Worm (Caenorhabditis elegans): ENCODE measurements around the gene dmsr-11.
A peak's percentile ranks its signal among the peaks of the same experiment; 100 is the strongest.

The dmsr-11 gene

DNA sequence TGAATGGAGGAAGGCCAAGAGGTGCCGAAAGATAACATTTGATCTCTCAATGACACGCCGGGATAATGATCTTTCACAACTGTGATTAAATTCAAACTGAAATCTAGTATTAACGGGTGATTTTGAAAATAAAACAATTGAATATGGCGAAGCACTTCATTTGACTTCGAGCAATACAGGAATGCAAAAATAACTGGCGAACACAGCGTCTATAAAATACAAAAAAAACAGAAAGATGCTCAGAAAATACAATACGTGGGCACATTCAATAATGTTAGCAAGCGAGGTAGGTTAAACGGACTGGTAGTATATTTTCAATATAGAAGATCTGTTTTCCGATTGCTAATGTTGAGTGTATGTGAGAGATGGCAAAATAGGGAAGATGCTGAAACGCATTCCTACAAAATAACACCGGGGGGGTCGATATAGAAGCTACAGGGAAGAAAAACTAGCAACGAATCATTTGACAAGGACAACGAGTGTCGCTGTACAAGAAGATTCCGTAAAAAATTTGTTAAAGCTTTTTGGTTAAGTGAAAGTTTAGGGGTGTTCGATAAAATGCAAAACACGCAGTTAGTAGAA, 20.8 kb downstream of the dmsr-11 start (continued):
- no peak for TF ChIP-seq him-1 (tag; optimal IDR thresholded peaks at IDR 0.05)

DNA sequence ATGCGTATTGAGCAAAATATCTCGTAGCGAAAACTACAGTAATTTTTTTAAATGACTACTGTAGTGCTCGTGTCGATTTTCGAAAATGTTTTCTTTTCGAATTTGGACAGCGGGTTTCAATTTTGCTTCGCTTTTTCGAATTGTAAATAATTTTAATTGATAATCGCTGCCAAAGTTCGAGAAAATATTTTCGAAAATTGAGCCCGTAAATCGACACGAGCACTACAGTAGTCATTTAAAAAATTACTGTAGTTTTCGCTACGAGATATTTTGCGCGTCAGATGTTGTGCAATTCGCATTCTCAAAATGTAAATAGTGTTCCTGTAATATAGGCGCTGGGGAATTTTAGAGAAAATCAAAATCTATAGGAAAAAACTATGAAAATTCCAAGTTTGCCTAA, 21.6 kb downstream of the dmsr-11 start:
- TF ChIP-seq ceh-58 (GFP tag; IDR thresholded peaks at IDR 0.05) (no peak), D2030.7 (GFP tag; IDR thresholded peaks at IDR 0.05) (no peak), F33H1.4 (GFP tag; IDR thresholded peaks at IDR 0.05) (peak; percentile 60), ceh-91 (GFP tag; IDR thresholded peaks at IDR 0.05) (peak; percentile 50; the same call in 1 of the 2 replicates), madf-10 (tag; optimal IDR thresholded peaks at IDR 0.05) (no peak), lin-40 (tag; optimal IDR thresholded peaks at IDR 0.05) (no peak), lin-54 (GFP tag; optimal IDR thresholded peaks at IDR 0.05) (no peak), nfya-2 (GFP tag; IDR thresholded peaks at IDR 0.05) (no peak), lsl-1 (GFP tag; optimal IDR thresholded peaks at IDR 0.05) (peak; percentile 81), hlh-12 (tag; optimal IDR thresholded peaks at IDR 0.05) (no peak), attf-3 (GFP tag; conservative IDR thresholded peaks at IDR 0.05) (no peak), xnd-1 (tag; optimal IDR thresholded peaks at IDR 0.05) (no peak), ztf-28 (GFP tag; IDR thresholded peaks at IDR 0.05) (no peak)

ce11 chrV:6780676-6781075, 23.2 kb downstream of the dmsr-11 start:
- no peak for TF ChIP-seq hsf-1 (GFP tag; IDR thresholded peaks at IDR 0.05)
- no peak for TF ChIP-seq Y56A3A.18 (GFP tag; IDR thresholded peaks at IDR 0.05)
- 0 out of 2 replicates have a peak, but pooled peaks have one; percentile 26 for TF ChIP-seq cebp-2 (GFP tag; IDR thresholded peaks at IDR 0.05)

- TF ChIP-seq zfh-2 (GFP tag; conservative IDR thresholded peaks at IDR 0.05) (no peak), hrde-1 (tag; optimal IDR thresholded peaks at IDR 0.05; ENCODE audit: borderline replicate concordance) (no peak), egl-44 (GFP tag; IDR thresholded peaks at IDR 0.05) (no peak), somi-1 (GFP tag; optimal IDR thresholded peaks at IDR 0.05) (no peak), madf-10 (tag; optimal IDR thresholded peaks at IDR 0.05) (no peak), lin-35 (GFP tag; optimal IDR thresholded peaks at IDR 0.05) (no peak), egl-18 (GFP tag; IDR thresholded peaks at IDR 0.05) (no peak), madf-6 (GFP tag; IDR thresholded peaks at IDR 0.05) (no peak), bed-1 (GFP tag; IDR thresholded peaks at IDR 0.05) (no peak), ets-4 (GFP tag; optimal IDR thresholded peaks at IDR 0.05) (no peak), F39B2.1 (GFP tag; IDR thresholded peaks at IDR 0.05) (no peak), lsy-27 (tag; optimal IDR thresholded peaks at IDR 0.05; ENCODE audit: borderline replicate concordance, insufficient read depth) (no peak), ztf-25 (GFP tag; IDR thresholded peaks at IDR 0.05) (no peak), snpc-3.4 (tag; optimal IDR thresholded peaks at IDR 0.05) (no peak)
Measured at ce11 chrV:6780166-6780565, 23.7 kb downstream of the dmsr-11 start, which contains the start of gene ZC404.15. ZC404.15 (plus strand) TSS chrV:6780466.

ce11 chrV:6778457-6778856, 25.4 kb downstream of the dmsr-11 start:
- TF ChIP-seq B0336.3 (GFP tag; IDR thresholded peaks at IDR 0.05), result no peak
- TF ChIP-seq die-1 (tag; optimal IDR thresholded peaks at IDR 0.05), result no peak
- no peak for TF ChIP-seq nhr-179 (tag; optimal IDR thresholded peaks at IDR 0.05)
- no peak for TF ChIP-seq atf-7 (tag; optimal IDR thresholded peaks at IDR 0.05)
- no peak for TF ChIP-seq ceh-100 (GFP tag; IDR thresholded peaks at IDR 0.05)
- TF ChIP-seq mes-4 (tag; optimal IDR thresholded peaks at IDR 0.05), result no peak
- no peak for TF ChIP-seq sea-2 (GFP tag; IDR thresholded peaks at IDR 0.05)
- no peak for TF ChIP-seq ceh-91 (GFP tag; IDR thresholded peaks at IDR 0.05)
- TF ChIP-seq attf-3 (GFP tag; conservative IDR thresholded peaks at IDR 0.05), result no peak

All from whole organism, young adult.